Worm (Caenorhabditis elegans) whole organism, L1 larva: ENCODE data around the gene ZC13.10.

ENCODE experiments used
- aly-2 ChIP-seq: fragments of 150-350 bp; optimal IDR thresholded peaks from 2 replicates; lab custom pipeline; 2014; ENCODE audit warnings: missing biosample characterization, missing genetic modification characterization
- ces-1 ChIP-seq: fragments of 150-350 bp; optimal IDR thresholded peaks from 2 replicates; lab custom pipeline; 2014; ENCODE audit warnings: missing biosample characterization, missing genetic modification reagents, missing genetic modification characterization
- fkh-10 ChIP-seq: sonication (generic microtip); optimal IDR thresholded peaks from 2 replicates; lab custom pipeline; 2017; ENCODE audit warnings: missing biosample characterization, missing genetic modification reagents, missing genetic modification characterization
- lir-3 ChIP-seq: sonication (generic microtip); optimal IDR thresholded peaks from 2 replicates; lab custom pipeline; 2016; ENCODE audit warnings: mild to moderate bottlenecking, missing genetic modification characterization, moderate library complexity, missing compliant biosample characterization; ENCODE audit not compliant: poor library complexity
- mdl-1 ChIP-seq, 2 experiments: fragments of 150-350 bp; optimal IDR thresholded peaks; 2 replicates each; lab custom pipeline; 2014 to 2017; ENCODE audit warnings: missing biosample characterization in 2 of 2, missing genetic modification characterization in 2 of 2, inconsistent platforms in 1 of 2
- nhr-11 ChIP-seq: fragments of 150-350 bp; optimal IDR thresholded peaks from 2 replicates; lab custom pipeline; 2014; ENCODE audit warnings: missing biosample characterization, missing genetic modification characterization
- pag-3 ChIP-seq: sonication (generic microtip); optimal IDR thresholded peaks from 2 replicates; lab custom pipeline; 2017; ENCODE audit warnings: missing genetic modification characterization, mild to moderate bottlenecking, missing compliant biosample characterization, antibody characterized with exemption, borderline replicate concordance; ENCODE audit not compliant: insufficient read depth
- pqm-1 ChIP-seq: sonication (generic microtip); optimal IDR thresholded peaks from 3 replicates; lab custom pipeline; 2017; ENCODE audit warnings: missing biosample characterization, missing genetic modification characterization
- rnt-1 ChIP-seq: sonication (generic microtip); optimal IDR thresholded peaks from 2 replicates; lab custom pipeline; 2016; ENCODE audit warnings: mild to moderate bottlenecking, missing genetic modification characterization, moderate library complexity, missing compliant biosample characterization
- snpc-4 ChIP-seq: fragments of 150-350 bp; optimal IDR thresholded peaks from 2 replicates; lab custom pipeline; 2014; ENCODE audit warnings: missing biosample characterization, missing genetic modification characterization
- sox-4 ChIP-seq: sonication (generic microtip); optimal IDR thresholded peaks from 2 replicates; lab custom pipeline; 2016; ENCODE audit warnings: missing genetic modification characterization, missing compliant biosample characterization
- unc-130 ChIP-seq: fragments of 150-350 bp; optimal IDR thresholded peaks from 2 replicates; lab custom pipeline; 2017; ENCODE audit warnings: missing biosample characterization, missing genetic modification characterization, inconsistent platforms

DNA sequence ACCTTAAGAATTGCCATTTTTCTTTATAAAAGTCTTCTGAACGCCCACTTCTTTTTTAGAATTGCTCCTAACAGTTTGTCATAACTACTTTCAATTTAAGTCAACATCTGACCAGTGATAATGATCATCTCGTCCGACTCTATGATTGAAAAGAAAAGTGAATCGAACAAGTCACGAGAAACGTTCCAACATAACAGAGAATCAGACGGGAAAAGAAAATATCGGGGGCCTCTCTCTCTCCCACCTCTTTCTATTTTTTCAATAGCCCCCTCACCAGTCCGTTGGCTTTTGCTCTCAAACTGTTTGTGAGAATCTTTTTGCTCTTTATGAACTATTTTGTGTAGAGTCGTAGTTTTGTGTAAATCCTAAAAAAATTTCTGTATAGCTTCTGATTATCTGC lies 25.2 kb upstream of the ZC13.10 start:
- TF ChIP-seq pqm-1 (tag; lab: Kevin White, UChicago) (no peak), unc-130 (tag; lab: Kevin White, UChicago) (no peak), sox-4 (tag; lab: Kevin White, UChicago) (no peak), ces-1 (GFP tag; lab: Kevin White, UChicago) (no peak), lir-3 (tag; lab: Kevin White, UChicago) (no peak), fkh-10 (GFP tag; lab: Kevin White, UChicago) (no peak), mdl-1 (tag; optimal IDR thresholded peaks at IDR 0.05; lab: Kevin White, UChicago) (no peak), aly-2 (tag; lab: Kevin White, UChicago) (no peak), nhr-11 (tag; lab: Kevin White, UChicago) (no peak), snpc-4 (tag; lab: Kevin White, UChicago) (no peak), pag-3 (no peak), rnt-1 (peak; percentile 31)
